Worm (Caenorhabditis elegans) whole organism, early embryonic: ENCODE measurements around the gene tpst-2.

Experiments used
- B0310.2 ChIP-seq: sonication (generic microtip); optimal IDR thresholded peaks from 2 replicates; lab custom pipeline; 2016; ENCODE audit warnings: mild to moderate bottlenecking, missing genetic modification characterization, missing compliant biosample characterization
- ama-1 ChIP-seq: fragments of 150-350 bp; optimal IDR thresholded peaks from 2 replicates; lab custom pipeline; 2014
- ceh-36 ChIP-seq: sonication (generic microtip); optimal IDR thresholded peaks from 2 replicates; lab custom pipeline; 2016; ENCODE audit warnings: missing genetic modification characterization, inconsistent platforms, missing compliant biosample characterization
- ets-7 ChIP-seq: sonication (generic microtip); optimal IDR thresholded peaks from 2 replicates; lab custom pipeline; 2016; ENCODE audit warnings: missing genotype, missing genetic modification characterization, missing compliant biosample characterization
- scrt-1 ChIP-seq: fragments of 200-800 bp; sonication (Bioruptor generic); IDR thresholded peaks from 2 replicates; pipeline ENCODE4 v1.3.6; 2022; ENCODE audit warnings: missing genetic modification characterization, missing compliant biosample characterization

- TF ChIP-seq ama-1 (lab: Kevin White, UChicago): no peak
- no peak for TF ChIP-seq ets-7 (tag; lab: Kevin White, UChicago)
- TF ChIP-seq ceh-36 (tag; lab: Kevin White, UChicago): no peak
- no peak for TF ChIP-seq B0310.2 (tag; lab: Kevin White, UChicago)
- TF ChIP-seq scrt-1 (GFP tag; lab: Robert Waterston, UW): no peak
Observed at ce11 chrIII:764404-764803, 6.7 kb upstream of the tpst-2 start.
